Fruit fly (Drosophila melanogaster): ENCODE data around the gene Pbp95.
A peak's percentile ranks its signal among the peaks of the same experiment; 100 is the strongest.

Gene Pbp95

dm6 chr3R:8032923-8033478 lies 19.4 kb downstream of the Pbp95 start, which contains the start of the genes CG11035 and unc-45 (continued):
- TF ChIP-seq CG14667 (GFP tag; IDR thresholded peaks at IDR 0.05) (no peak), Gug (GFP tag; IDR thresholded peaks at IDR 0.05) (no peak), HLH54F (GFP tag; optimal IDR thresholded peaks at IDR 0.05) (no peak), CG12104 (GFP tag; optimal IDR thresholded peaks at IDR 0.05) (peak; percentile 19), CG3065 (GFP tag; optimal IDR thresholded peaks at IDR 0.05) (no peak), HmgD (GFP tag; optimal IDR thresholded peaks at IDR 0.05) (no peak), schlank (tag; optimal IDR thresholded peaks at IDR 0.05) (no peak), abd-A (tag; optimal IDR thresholded peaks at IDR 0.05) (no peak), sob (GFP tag; IDR thresholded peaks at IDR 0.05) (peak; percentile 65), CG7963 (GFP tag; IDR thresholded peaks at IDR 0.05; ENCODE audit: partially characterized antibody) (0 out of 3 replicates have a peak, but pooled peaks have one; percentile 42), Fer1 (GFP tag; optimal IDR thresholded peaks at IDR 0.05) (peak; percentile 31), CG3407 (GFP tag; optimal IDR thresholded peaks at IDR 0.05) (no peak), BEAF-32 (GFP tag; optimal IDR thresholded peaks at IDR 0.05) (peak; percentile 86), Fer3 (tag; optimal IDR thresholded peaks at IDR 0.05) (no peak), CG18619 (GFP tag; optimal IDR thresholded peaks at IDR 0.05) (no peak), Dp (GFP tag; optimal IDR thresholded peaks at IDR 0.05) (peak; percentile 27), CG3995 (GFP tag; optimal IDR thresholded peaks at IDR 0.05) (peak; percentile 19), CG6854 (GFP tag; optimal IDR thresholded peaks at IDR 0.05) (no peak), z (GFP tag; IDR thresholded peaks at IDR 0.05) (no peak), CG7839 (tag; optimal IDR thresholded peaks at IDR 0.05) (peak; percentile 48), Fer2 (tag; optimal IDR thresholded peaks at IDR 0.05) (peak; percentile 38), CG1603 (tag; optimal IDR thresholded peaks at IDR 0.05) (no peak), pfk (GFP tag; optimal IDR thresholded peaks at IDR 0.05) (no peak), CG17361 (GFP tag; IDR thresholded peaks at IDR 0.05) (peak; percentile 66), CG31224 (GFP tag; IDR thresholded peaks at IDR 0.05) (no peak), ci (GFP tag; IDR thresholded peaks at IDR 0.05) (no peak), bab2 (GFP tag; optimal IDR thresholded peaks at IDR 0.05) (no peak), klu (GFP tag; IDR thresholded peaks at IDR 0.05) (peak; percentile 38; the same call in 1 of the 2 replicates), br (optimal IDR thresholded peaks at IDR 0.05) (no peak), Doc2 (GFP tag; IDR thresholded peaks at IDR 0.05) (no peak), CG7556 (GFP tag; optimal IDR thresholded peaks at IDR 0.05) (peak; percentile 7), CG14050 (GFP tag; IDR thresholded peaks at IDR 0.05) (no peak), CG34422 (GFP tag; IDR thresholded peaks at IDR 0.05) (peak; percentile 42; the same call in 1 of the 3 replicates), nmo (GFP tag; optimal IDR thresholded peaks at IDR 0.05) (peak; percentile 71), pan (optimal IDR thresholded peaks at IDR 0.05) (no peak), pan (GFP tag; optimal IDR thresholded peaks at IDR 0.05 in 1 of 2, IDR thresholded peaks at IDR 0.05 in 1 of 2) (no peak), CkIIα-i1 (GFP tag; IDR thresholded peaks at IDR 0.05) (no peak), CG31388 (GFP tag; optimal IDR thresholded peaks at IDR 0.05) (no peak), jumu (GFP tag; optimal IDR thresholded peaks at IDR 0.05) (no peak), croc (GFP tag; conservative IDR thresholded peaks at IDR 0.05) (no peak), bowl (GFP tag; IDR thresholded peaks at IDR 0.05) (no peak), ind (GFP tag; optimal IDR thresholded peaks at IDR 0.05) (peak; percentile 47), CG32772 (GFP tag; IDR thresholded peaks at IDR 0.05) (peak; percentile 39), bcd (GFP tag; optimal IDR thresholded peaks at IDR 0.05) (peak; percentile 25), Hand (GFP tag; optimal IDR thresholded peaks at IDR 0.05) (no peak), toy (GFP tag; IDR thresholded peaks at IDR 0.05) (no peak), dan (GFP tag; IDR thresholded peaks at IDR 0.05) (no peak), luna (GFP tag; optimal IDR thresholded peaks at IDR 0.05) (no peak), slou (GFP tag; optimal IDR thresholded peaks at IDR 0.05) (no peak), D (optimal IDR thresholded peaks at IDR 0.05) (no peak), D (GFP tag; optimal IDR thresholded peaks at IDR 0.05) (no peak), sqz (GFP tag; optimal IDR thresholded peaks at IDR 0.05) (no peak), Sox100B (GFP tag; optimal IDR thresholded peaks at IDR 0.05) (peak; percentile 49)

Measured in whole organism, embryonic.